Worm (Caenorhabditis elegans) whole organism, L2 larva: ENCODE measurements around the gene sup-1.

Source experiments
- aly-2 ChIP-seq: fragments of 150-350 bp; optimal IDR thresholded peaks from 2 replicates; lab custom pipeline; 2014; ENCODE audit warnings: missing biosample characterization, missing genetic modification characterization
- ama-1 ChIP-seq: fragments of 150-350 bp; optimal IDR thresholded peaks from 2 replicates; lab custom pipeline; 2018; ENCODE audit warnings: inconsistent platforms
- ceh-16 ChIP-seq: fragments of 150-350 bp; optimal IDR thresholded peaks from 2 replicates; lab custom pipeline; 2014; ENCODE audit warnings: missing biosample characterization, missing genetic modification characterization
- ceh-82 ChIP-seq: fragments of 150-350 bp; optimal IDR thresholded peaks from 2 replicates; lab custom pipeline; 2014; ENCODE audit warnings: missing biosample characterization, missing genetic modification characterization
- fos-1 ChIP-seq: fragments of 150-350 bp; optimal IDR thresholded peaks from 2 replicates; lab custom pipeline; 2014; ENCODE audit warnings: missing biosample characterization, missing genetic modification characterization
- lin-13 ChIP-seq: fragments of 150-350 bp; optimal IDR thresholded peaks from 2 replicates; lab custom pipeline; 2014; ENCODE audit warnings: missing biosample characterization, missing genetic modification reagents, missing genetic modification characterization
- nhr-237 ChIP-seq: fragments of 150-350 bp; optimal IDR thresholded peaks from 2 replicates; lab custom pipeline; 2014; ENCODE audit warnings: missing biosample characterization, missing genetic modification characterization
- unc-39 ChIP-seq: fragments of 150-350 bp; optimal IDR thresholded peaks from 2 replicates; lab custom pipeline; 2014; ENCODE audit warnings: missing biosample characterization, missing genetic modification characterization
- unc-62 ChIP-seq: fragments of 150-350 bp; optimal IDR thresholded peaks from 2 replicates; lab custom pipeline; 2014; ENCODE audit warnings: missing biosample characterization, missing genetic modification reagents, missing genetic modification characterization
- zag-1 ChIP-seq: fragments of 150-350 bp; optimal IDR thresholded peaks from 2 replicates; lab custom pipeline; 2014; ENCODE audit warnings: missing biosample characterization, missing genetic modification characterization
- ztf-11 ChIP-seq: sonication (generic microtip); optimal IDR thresholded peaks from 2 replicates; lab custom pipeline; 2017; ENCODE audit warnings: missing biosample characterization, missing genetic modification characterization

DNA sequence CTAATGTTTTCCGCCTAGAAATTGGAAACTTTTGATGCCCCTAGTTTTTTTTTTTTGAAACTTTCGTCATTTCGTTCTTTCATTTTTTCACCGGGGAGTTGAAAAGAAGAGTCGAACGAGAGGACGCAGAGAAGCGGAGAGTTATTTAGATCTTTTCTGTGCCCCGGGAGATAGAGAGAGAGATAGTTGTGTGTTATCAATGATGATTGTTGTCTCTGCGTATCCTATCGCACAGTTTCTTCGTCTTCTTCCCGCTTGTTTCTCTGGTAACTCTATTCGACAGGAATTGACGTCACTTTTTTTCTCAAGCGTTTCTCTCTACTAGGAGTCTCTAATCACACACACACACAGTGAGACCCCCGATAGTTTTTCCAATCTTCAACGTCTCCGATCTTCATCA lies 48.1 kb downstream of the sup-1 start:
- TF ChIP-seq ceh-16 (tag; lab: Kevin White, UChicago) (no peak), unc-62 (GFP tag; lab: Kevin White, UChicago) (no peak), aly-2 (tag; lab: Kevin White, UChicago) (no peak), unc-39 (tag; lab: Kevin White, UChicago) (no peak), ama-1 (lab: Kevin White, UChicago) (no peak), ceh-82 (tag; lab: Kevin White, UChicago) (no peak), nhr-237 (no peak), zag-1 (tag; lab: Kevin White, UChicago) (no peak), lin-13 (GFP tag; lab: Kevin White, UChicago) (peak; percentile 31), fos-1 (tag; lab: Kevin White, UChicago) (peak; percentile 96), ztf-11 (tag; lab: Kevin White, UChicago) (no peak)
